Worm (Caenorhabditis elegans): ENCODE results near the gene F13H8.12.
A peak's percentile ranks its signal among the peaks of the same experiment; 100 is the strongest.

The F13H8.12 gene

ce11 chrII:6252707-6253106, 9.6 kb upstream of the F13H8.12 start (continued):
- TF ChIP-seq dve-1 (tag; optimal IDR thresholded peaks at IDR 0.05; ENCODE audit: insufficient read depth) (no peak), lin-1 (GFP tag; IDR thresholded peaks at IDR 0.05) (no peak), zag-1 (tag; optimal IDR thresholded peaks at IDR 0.05) (no peak), nhr-41 (GFP tag; IDR thresholded peaks at IDR 0.05) (no peak), ceh-82 (tag; optimal IDR thresholded peaks at IDR 0.05) (no peak), mxl-2 (GFP tag; conservative IDR thresholded peaks at IDR 0.05) (no peak), nhr-42 (GFP tag; IDR thresholded peaks at IDR 0.05) (no peak), nhr-102 (tag; optimal IDR thresholded peaks at IDR 0.05) (peak; percentile 20), ZK546.5 (tag; optimal IDR thresholded peaks at IDR 0.05) (no peak), dmd-8 (GFP tag; IDR thresholded peaks at IDR 0.05) (no peak), fos-1 (tag; optimal IDR thresholded peaks at IDR 0.05) (no peak), F10B5.3 (tag; optimal IDR thresholded peaks at IDR 0.05) (no peak), nhr-28 (tag; optimal IDR thresholded peaks at IDR 0.05) (no peak), mdl-1 (tag; optimal IDR thresholded peaks at IDR 0.05) (no peak), daf-19 (GFP tag; conservative IDR thresholded peaks at IDR 0.05) (no peak), nhr-48 (tag; optimal IDR thresholded peaks at IDR 0.05) (no peak), mep-1 (tag; optimal IDR thresholded peaks at IDR 0.05) (peak; percentile 26), unc-130 (GFP tag; optimal IDR thresholded peaks at IDR 0.05) (peak; percentile 19), ceh-20 (GFP tag; IDR thresholded peaks at IDR 0.05) (no peak), lir-3 (tag; optimal IDR thresholded peaks at IDR 0.05) (no peak), ama-1 (optimal IDR thresholded peaks at IDR 0.05) (no peak), hlh-11 (tag; optimal IDR thresholded peaks at IDR 0.05) (no peak), lin-38 (GFP tag; IDR thresholded peaks at IDR 0.05) (peak; percentile 50; the same call in 1 of the 2 replicates), unc-39 (tag; optimal IDR thresholded peaks at IDR 0.05) (no peak), F44E2.7 (GFP tag; IDR thresholded peaks at IDR 0.05) (no peak)

- no peak for TF ChIP-seq gei-8 (GFP tag; optimal IDR thresholded peaks at IDR 0.05)
- TF ChIP-seq D1046.2 (GFP tag; IDR thresholded peaks at IDR 0.05): no peak
- no peak for TF ChIP-seq ceh-20 (GFP tag; IDR thresholded peaks at IDR 0.05)
- no peak for TF ChIP-seq attf-4 (tag; optimal IDR thresholded peaks at IDR 0.05)
- no peak for TF ChIP-seq unc-62 (GFP tag; optimal IDR thresholded peaks at IDR 0.05 in 1 of 2)
- no peak for TF ChIP-seq unc-62 (tag; optimal IDR thresholded peaks at IDR 0.05)
- no peak for TF ChIP-seq jun-1 (tag; optimal IDR thresholded peaks at IDR 0.05)
- no peak for TF ChIP-seq ZK337.2 (GFP tag; IDR thresholded peaks at IDR 0.05)
- TF ChIP-seq lin-38 (GFP tag; IDR thresholded peaks at IDR 0.05): no peak
- no peak for TF ChIP-seq T26A8.4 (GFP tag; IDR thresholded peaks at IDR 0.05)
Observed at ce11 chrII:6256024-6256423, 6.3 kb upstream of the F13H8.12 start, which contains the start of gene F13H8.5. Gene F13H8.5 (minus strand): TSS chrII:6256124.

ce11 chrII:6257220-6257877, 5.0 kb upstream of the F13H8.12 start:
- TF ChIP-seq zfp-2 (tag; optimal IDR thresholded peaks at IDR 0.05): no peak
- TF ChIP-seq ctbp-1 (GFP tag; IDR thresholded peaks at IDR 0.05): no peak
- TF ChIP-seq arid-1 (GFP tag; conservative IDR thresholded peaks at IDR 0.05): no peak
- TF ChIP-seq nhr-28 (tag; optimal IDR thresholded peaks at IDR 0.05): peak; percentile 97
- no peak for TF ChIP-seq unc-39 (tag; optimal IDR thresholded peaks at IDR 0.05)
- no peak for TF ChIP-seq F10B5.3 (tag; optimal IDR thresholded peaks at IDR 0.05)
- no peak for TF ChIP-seq nhr-6 (tag; optimal IDR thresholded peaks at IDR 0.05)

ce11 chrII:6259867-6260266, 2.5 kb upstream of the F13H8.12 start, which contains the start of gene F13H8.11:
Gene F13H8.11 (minus strand): TSS chrII:6260021.
- TF ChIP-seq nhr-77 (tag; optimal IDR thresholded peaks at IDR 0.05): peak; percentile 9
- TF ChIP-seq ZK337.2 (GFP tag; IDR thresholded peaks at IDR 0.05): no peak
- no peak for TF ChIP-seq daf-16 (GFP tag; optimal IDR thresholded peaks at IDR 0.05)
- TF ChIP-seq daf-16 (tag; optimal IDR thresholded peaks at IDR 0.05): peak; percentile 90
- no peak for TF ChIP-seq sdz-12 (GFP tag; optimal IDR thresholded peaks at IDR 0.05)
- TF ChIP-seq nhr-28 (tag; optimal IDR thresholded peaks at IDR 0.05): peak; percentile 92
- peak; percentile 76 for TF ChIP-seq pqm-1 (tag; optimal IDR thresholded peaks at IDR 0.05)

Data from whole organism, L4 larva.